Fruit fly (Drosophila melanogaster): ENCODE data around the gene CG5973.

DNA sequence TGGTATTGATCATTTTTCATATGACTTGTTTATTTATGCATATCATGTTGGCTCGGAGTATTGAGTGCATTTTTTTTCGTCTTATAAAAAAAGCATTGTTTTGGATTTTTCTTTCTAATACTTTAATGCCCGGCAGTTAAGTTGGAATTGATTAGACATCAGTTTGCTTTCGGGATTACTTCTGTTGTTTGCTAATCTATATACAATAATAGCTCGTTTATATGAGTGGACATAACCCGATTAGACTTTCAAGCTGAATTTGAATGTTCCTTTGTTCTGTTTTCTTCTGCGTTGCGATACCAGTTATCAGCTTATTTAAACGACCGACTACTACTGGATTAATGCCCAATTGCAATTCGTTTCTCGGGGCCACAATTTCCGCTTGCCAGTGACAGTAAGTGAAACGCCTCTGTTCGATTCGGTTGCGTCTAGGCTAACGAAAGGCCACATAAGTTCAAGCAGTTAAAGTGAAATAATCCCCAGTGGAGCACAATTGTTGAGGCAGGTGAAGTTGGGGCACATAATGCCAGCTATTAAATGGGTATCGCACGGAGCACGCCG is 3.2 kb downstream of the CG5973 start:
- no peak for TF ChIP-seq CTCF (optimal IDR thresholded peaks at IDR 0.05)
- no peak for TF ChIP-seq CG8478 (optimal IDR thresholded peaks at IDR 0.05)

All from S2 (cell line).